Fruit fly (Drosophila melanogaster) whole organism, embryonic: ENCODE results near the gene CG14342.

Experiments used
- Asciz ChIP-seq: fragments of 200-800 bp; sonication (Bioruptor generic); optimal IDR thresholded peaks from 2 replicates; lab custom pipeline; 2017; ENCODE audit warnings: missing biosample characterization, mild to moderate bottlenecking, missing genetic modification characterization, missing genetic modification reagents
- CG10462 ChIP-seq: fragments of 200-800 bp; sonication (Bioruptor generic); optimal IDR thresholded peaks from 2 replicates; lab custom pipeline; 2016; ENCODE audit warnings: missing biosample characterization, missing genetic modification characterization
- CG10654 ChIP-seq: fragments of 200-800 bp; sonication (Bioruptor generic); optimal IDR thresholded peaks from 2 replicates; lab custom pipeline; 2016; ENCODE audit warnings: missing biosample characterization, missing genetic modification characterization
- CG11398 ChIP-seq: fragments of 200-800 bp; sonication (Bioruptor generic); optimal IDR thresholded peaks from 2 replicates; lab custom pipeline; 2016; ENCODE audit warnings: missing biosample characterization, missing genetic modification characterization
- CG11695 ChIP-seq: fragments of 200-800 bp; sonication (Bioruptor generic); IDR thresholded peaks from 3 replicates; pipeline ENCODE4 v1.3.6; 2022; ENCODE audit warnings: missing biosample characterization, missing genetic modification characterization
- CG12299 ChIP-seq: fragments of 200-800 bp; sonication (Bioruptor generic); optimal IDR thresholded peaks from 2 replicates; lab custom pipeline; 2018; ENCODE audit warnings: missing biosample characterization, mild to moderate bottlenecking, missing genetic modification characterization
- CG12942 ChIP-seq: fragments of 200-800 bp; sonication (Bioruptor generic); optimal IDR thresholded peaks from 3 replicates; lab custom pipeline; 2016; ENCODE audit warnings: missing biosample characterization, missing genetic modification characterization
- CG13123 ChIP-seq: fragments of 200-800 bp; sonication (Bioruptor generic); optimal IDR thresholded peaks from 2 replicates; lab custom pipeline; 2016; ENCODE audit warnings: missing biosample characterization, missing genetic modification characterization
- CG13894 ChIP-seq: fragments of 200-800 bp; sonication (Bioruptor generic); optimal IDR thresholded peaks from 3 replicates; lab custom pipeline; 2018; ENCODE audit warnings: missing biosample characterization, mild to moderate bottlenecking, missing genetic modification characterization, moderate library complexity
- CG15514 ChIP-seq: fragments of 200-800 bp; sonication (Bioruptor generic); optimal IDR thresholded peaks from 3 replicates; lab custom pipeline; 2017; ENCODE audit warnings: missing biosample characterization, missing genetic modification characterization, mild to moderate bottlenecking, moderate library complexity, missing genetic modification reagents
- CG1603 ChIP-seq: fragments of 200-800 bp; sonication (Bioruptor generic); optimal IDR thresholded peaks from 2 replicates; lab custom pipeline; 2019; ENCODE audit warnings: missing biosample characterization, mild to moderate bottlenecking, missing genetic modification characterization, moderate library complexity
- CG16863 ChIP-seq: fragments of 200-800 bp; sonication (Bioruptor generic); optimal IDR thresholded peaks from 3 replicates; lab custom pipeline; 2016; ENCODE audit warnings: missing biosample characterization, missing genetic modification characterization
- CG17359 ChIP-seq: fragments of 200-800 bp; sonication (Bioruptor generic); optimal IDR thresholded peaks from 3 replicates; lab custom pipeline; 2018; ENCODE audit warnings: missing biosample characterization, mild to moderate bottlenecking, missing genetic modification characterization, moderate library complexity
- CG3065 ChIP-seq: fragments of 200-800 bp; sonication (Bioruptor generic); optimal IDR thresholded peaks from 2 replicates; lab custom pipeline; 2016; ENCODE audit warnings: missing biosample characterization, missing genetic modification characterization
- CG34224 ChIP-seq: fragments of 200-800 bp; sonication (Bioruptor generic); IDR thresholded peaks from 3 replicates; pipeline ENCODE4 v1.3.6; 2022; ENCODE audit warnings: missing biosample characterization, missing genetic modification characterization; ENCODE audit not compliant: partially characterized antibody
- CG3726 ChIP-seq: fragments of 200-800 bp; sonication (Bioruptor generic); IDR thresholded peaks from 3 replicates; pipeline ENCODE4, ENCODE4 v1.3.6; 2022; ENCODE audit warnings: missing biosample characterization, missing genetic modification characterization
- CG4617 ChIP-seq: fragments of 200-800 bp; sonication (Bioruptor generic); optimal IDR thresholded peaks from 3 replicates; lab custom pipeline; 2016; ENCODE audit warnings: missing biosample characterization, missing genetic modification characterization, borderline replicate concordance
- CG5180 ChIP-seq: fragments of 200-800 bp; sonication (Bioruptor generic); optimal IDR thresholded peaks from 3 replicates; lab custom pipeline; 2017; ENCODE audit warnings: missing biosample characterization, missing genetic modification characterization, mild to moderate bottlenecking, moderate library complexity, missing genetic modification reagents
- CG6689 ChIP-seq: fragments of 200-800 bp; sonication (Bioruptor generic); IDR thresholded peaks from 2 replicates; pipeline ENCODE4 v1.3.6; 2022; ENCODE audit warnings: missing biosample characterization, missing genetic modification characterization
- CG7745 ChIP-seq: fragments of 200-800 bp; sonication (Bioruptor generic); optimal IDR thresholded peaks from 2 replicates; lab custom pipeline; 2018; ENCODE audit warnings: missing biosample characterization, mild to moderate bottlenecking, missing genetic modification characterization, moderate library complexity
- CG8290 ChIP-seq, 3 experiments: fragments of 200-800 bp; sonication (Bioruptor generic); optimal IDR thresholded peaks; 2 replicates each; lab custom pipeline; 2016 to 2019; ENCODE audit warnings: missing biosample characterization in 3 of 3, missing genetic modification characterization in 3 of 3, mild to moderate bottlenecking in 2 of 3, moderate library complexity in 1 of 3
- CG9609 ChIP-seq: fragments of 200-800 bp; sonication (Bioruptor generic); optimal IDR thresholded peaks from 3 replicates; lab custom pipeline; 2016; ENCODE audit warnings: missing biosample characterization, missing genetic modification characterization
- D19A ChIP-seq: fragments of 200-800 bp; optimal IDR thresholded peaks from 3 replicates; lab custom pipeline; 2019; ENCODE audit warnings: missing biosample characterization, mild to moderate bottlenecking, missing genetic modification characterization, moderate library complexity
- Fer2 ChIP-seq: fragments of 200-800 bp; sonication (Bioruptor generic); optimal IDR thresholded peaks from 2 replicates; lab custom pipeline; 2018; ENCODE audit warnings: missing biosample characterization, mild to moderate bottlenecking, missing genetic modification characterization, moderate library complexity
- Fer3 ChIP-seq: fragments of 200-800 bp; sonication (Bioruptor generic); optimal IDR thresholded peaks from 2 replicates; lab custom pipeline; 2018; ENCODE audit warnings: missing biosample characterization, mild to moderate bottlenecking, missing genetic modification characterization, moderate library complexity
- H2.0 ChIP-seq: fragments of 200-800 bp; sonication (Bioruptor generic); IDR thresholded peaks from 2 replicates; pipeline ENCODE4 v1.3.6; 2022; ENCODE audit warnings: missing biosample characterization, missing genetic modification characterization
- HLHmδ ChIP-seq: fragments of 200-800 bp; sonication (Bioruptor generic); optimal IDR thresholded peaks from 2 replicates; lab custom pipeline; 2018; ENCODE audit warnings: missing biosample characterization, mild to moderate bottlenecking, missing genetic modification characterization, moderate library complexity
- MESR4 ChIP-seq: fragments of 200-800 bp; sonication (Bioruptor generic); optimal IDR thresholded peaks from 2 replicates; lab custom pipeline; 2018; ENCODE audit warnings: missing biosample characterization, mild to moderate bottlenecking, missing genetic modification characterization, moderate library complexity
- Opbp ChIP-seq: fragments of 200-800 bp; sonication (Bioruptor generic); IDR thresholded peaks from 3 replicates; pipeline ENCODE4 v1.3.6; 2022; ENCODE audit warnings: missing biosample characterization, missing genetic modification characterization; ENCODE audit not compliant: partially characterized antibody
- Scr ChIP-seq: fragments of 200-800 bp; sonication (Bioruptor generic); IDR thresholded peaks from 2 replicates; pipeline ENCODE4 v1.3.6; 2022; ENCODE audit warnings: missing biosample characterization, missing genetic modification characterization; ENCODE audit not compliant: partially characterized antibody
- Sin3A ChIP-seq: fragments of >200 bp; optimal IDR thresholded peaks from 2 replicates; lab custom pipeline; 2018
- Sox100B ChIP-seq: fragments of 200-800 bp; sonication (Bioruptor generic); optimal IDR thresholded peaks from 3 replicates; lab custom pipeline; 2018; ENCODE audit warnings: missing biosample characterization, mild to moderate bottlenecking, missing genetic modification characterization
- Sry-β ChIP-seq: fragments of 200-800 bp; sonication (Bioruptor generic); optimal IDR thresholded peaks from 2 replicates; lab custom pipeline; 2018; ENCODE audit warnings: missing biosample characterization, mild to moderate bottlenecking, missing genetic modification characterization, moderate library complexity
- YL-1 ChIP-seq: fragments of 200-800 bp; sonication (Bioruptor generic); optimal IDR thresholded peaks from 3 replicates; lab custom pipeline; 2017; ENCODE audit warnings: missing biosample characterization, mild to moderate bottlenecking, missing genetic modification characterization
- amos ChIP-seq: fragments of 200-800 bp; sonication (Bioruptor generic); IDR thresholded peaks from 2 replicates; pipeline ENCODE4 v1.3.6; 2022; ENCODE audit warnings: missing biosample characterization, missing genetic modification characterization; ENCODE audit not compliant: partially characterized antibody
- dm ChIP-seq: fragments of 200-800 bp; sonication (Bioruptor generic); optimal IDR thresholded peaks from 3 replicates; lab custom pipeline; 2016; ENCODE audit warnings: missing biosample characterization, missing genetic modification characterization
- eve ChIP-seq, 2 experiments: fragments of >200 bp; optimal IDR thresholded peaks; 2 replicates each; lab custom pipeline; 2017; ENCODE audit warnings: missing biosample characterization in 2 of 2, missing genetic modification characterization in 2 of 2
- exex ChIP-seq: fragments of 200-800 bp; sonication (Bioruptor generic); optimal IDR thresholded peaks from 4 replicates; lab custom pipeline; 2018; ENCODE audit warnings: missing biosample characterization, mild to moderate bottlenecking, missing genetic modification characterization, moderate library complexity
- hbn ChIP-seq: fragments of 200-800 bp; sonication (Bioruptor generic); IDR thresholded peaks from 2 replicates; pipeline ENCODE4 v1.3.6; 2022; ENCODE audit warnings: missing biosample characterization, missing genetic modification characterization; ENCODE audit not compliant: partially characterized antibody
- klu ChIP-seq: fragments of 200-800 bp; sonication (Bioruptor generic); IDR thresholded peaks from 2 replicates; pipeline ENCODE4 v1.3.6; 2022; ENCODE audit warnings: missing biosample characterization, missing genetic modification characterization
- lbe ChIP-seq: fragments of 200-800 bp; sonication (Bioruptor generic); optimal IDR thresholded peaks from 2 replicates; lab custom pipeline; 2016; ENCODE audit warnings: missing biosample characterization, mild to moderate bottlenecking, missing genetic modification characterization
- odd ChIP-seq: fragments of 200-800 bp; sonication (Bioruptor generic); optimal IDR thresholded peaks from 2 replicates; lab custom pipeline; 2017; ENCODE audit warnings: missing biosample characterization, mild to moderate bottlenecking, missing genetic modification characterization
- pita ChIP-seq: fragments of 200-800 bp; sonication (Bioruptor generic); optimal IDR thresholded peaks from 2 replicates; lab custom pipeline; 2017; ENCODE audit warnings: missing biosample characterization, mild to moderate bottlenecking, missing genetic modification characterization
- sima ChIP-seq: fragments of 200-800 bp; sonication (Bioruptor generic); optimal IDR thresholded peaks from 2 replicates; lab custom pipeline; 2016; ENCODE audit warnings: missing biosample characterization, missing genetic modification characterization
- vfl ChIP-seq: fragments of 200-800 bp; sonication (Bioruptor generic); optimal IDR thresholded peaks from 2 replicates; lab custom pipeline; 2016; ENCODE audit warnings: missing biosample characterization, missing genetic modification characterization
- vvl ChIP-seq: fragments of 200-800 bp; sonication (Bioruptor generic); IDR thresholded peaks from 2 replicates; pipeline ENCODE4 v1.3.6; 2022; ENCODE audit warnings: missing biosample characterization, missing genetic modification characterization

The CG14342 gene

dm6 chr2L:1183799-1184198, 20.2 kb upstream of the CG14342 start, which contains the start of the genes CG5126 and Tgt (continued):
- TF ChIP-seq MESR4 = peak; percentile 55
- peak; percentile 51 for TF ChIP-seq dm
- peak; percentile 56 for TF ChIP-seq CG34224 (GFP tag; lab: Robert Waterston, UW)
- no peak for TF ChIP-seq CG4617 (GFP tag; lab: Kevin White, UChicago)
- no peak for TF ChIP-seq CG13123 (GFP tag; lab: Kevin White, UChicago)

- TF ChIP-seq CG11695 (GFP tag; lab: Robert Waterston, UW) (peak; percentile 86), hbn (GFP tag; lab: Robert Waterston, UW) (no peak), CG17359 (tag; lab: Kevin White, UChicago) (peak; percentile 95), CG10654 (GFP tag; lab: Kevin White, UChicago) (peak; percentile 74), Opbp (no peak), H2.0 (GFP tag; lab: Robert Waterston, UW) (peak; percentile 81), lbe (no peak), D19A (tag; lab: Kevin White, UChicago) (peak; percentile 82), klu (GFP tag; lab: Robert Waterston, UW) (peak; percentile 82), odd (GFP tag; lab: Kevin White, UChicago) (no peak), CG7745 (tag; lab: Kevin White, UChicago) (no peak), Scr (GFP tag; lab: Robert Waterston, UW) (0 out of 2 replicates have a peak, but pooled peaks have one; percentile 12), sima (peak; percentile 7), Fer2 (tag; lab: Kevin White, UChicago) (peak; percentile 82), CG1603 (tag; lab: Kevin White, UChicago) (peak; percentile 84), Sin3A (lab: Kevin White, UChicago) (no peak), Asciz (GFP tag; lab: Kevin White, UChicago) (no peak), pita (GFP tag; lab: Kevin White, UChicago) (no peak), amos (GFP tag; lab: Robert Waterston, UW) (peak; percentile 40; the same call in 1 of the 2 replicates), exex (peak; percentile 51), CG12942 (peak; percentile 73), eve (GFP tag; optimal IDR thresholded peaks at IDR 0.05; lab: Kevin White, UChicago) (no peak), CG16863 (peak; percentile 60), MESR4 (no peak), CG3065 (GFP tag; lab: Kevin White, UChicago) (no peak), CG6689 (peak; percentile 89), CG13894 (tag; lab: Kevin White, UChicago) (peak; percentile 86), CG3726 (GFP tag; lab: Robert Waterston, UW) (peak; percentile 64; the same call in 2 of the 3 replicates), Sox100B (GFP tag; lab: Kevin White, UChicago) (no peak), vfl (GFP tag; lab: Kevin White, UChicago) (peak; percentile 47), CG9609 (GFP tag; lab: Kevin White, UChicago) (peak; percentile 57), Fer3 (tag; lab: Kevin White, UChicago) (peak; percentile 94), CG5180 (GFP tag; lab: Kevin White, UChicago) (peak; percentile 73), CG8290 (GFP tag; optimal IDR thresholded peaks at IDR 0.05; lab: Kevin White, UChicago) (peak; percentile 34), CG8290 (tag; optimal IDR thresholded peaks at IDR 0.05; lab: Kevin White, UChicago) (peak in 1 of 2 experiments; percentile 91), CG10462 (GFP tag; lab: Kevin White, UChicago) (peak; percentile 50), HLHmδ (GFP tag; lab: Kevin White, UChicago) (no peak), CG11398 (GFP tag; lab: Kevin White, UChicago) (no peak), Sry-β (GFP tag; lab: Kevin White, UChicago) (no peak), YL-1 (GFP tag; lab: Kevin White, UChicago) (peak; percentile 51), vvl (peak; percentile 96), CG12299 (tag; lab: Kevin White, UChicago) (peak; percentile 81), CG15514 (peak; percentile 93)
These were observed 18.1 kb upstream of the CG14342 start, which contains the start of gene CG5001 for dm6 chr2L:1185642-1186497. CG5001 (plus strand) TSS chr2L:1185757.
